Fruit fly (Drosophila melanogaster): ENCODE measurements around the gene PIP4K.

DNA sequence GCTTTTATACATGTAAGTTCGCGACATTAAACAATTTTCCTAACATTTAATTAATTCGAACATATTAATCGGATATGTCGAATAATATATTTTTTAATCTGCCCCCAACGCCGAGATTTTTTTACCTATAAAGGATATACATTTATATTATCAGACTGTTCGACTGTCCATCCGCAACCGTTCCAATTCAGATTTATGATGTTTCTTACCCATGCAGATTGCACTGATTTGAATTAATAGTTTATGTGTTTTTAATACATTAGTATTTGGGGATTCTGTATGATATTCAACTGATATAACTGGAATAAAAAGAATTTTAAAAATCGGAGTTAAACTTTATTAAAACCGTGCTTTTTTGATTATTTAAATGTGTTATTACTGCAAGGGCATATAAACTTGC lies 28.5 kb upstream of the PIP4K start:
- no peak for TF ChIP-seq Myc (optimal IDR thresholded peaks at IDR 0.05)
- TF ChIP-seq dsf (GFP tag; optimal IDR thresholded peaks at IDR 0.05; ENCODE audit: borderline replicate concordance) = no peak
- TF ChIP-seq psq (GFP tag; optimal IDR thresholded peaks at IDR 0.05) = no peak
- TF ChIP-seq Hnf4 (GFP tag; optimal IDR thresholded peaks at IDR 0.05) = no peak
- no peak for TF ChIP-seq usp (GFP tag; optimal IDR thresholded peaks at IDR 0.05)
- no peak for TF ChIP-seq foxo (GFP tag; optimal IDR thresholded peaks at IDR 0.05)
- no peak for TF ChIP-seq Sp1 (GFP tag; optimal IDR thresholded peaks at IDR 0.05)
- no peak for TF ChIP-seq N (GFP tag; optimal IDR thresholded peaks at IDR 0.05)
- TF ChIP-seq HLH106 (tag; optimal IDR thresholded peaks at IDR 0.05) = no peak
- TF ChIP-seq CG9705 (GFP tag; optimal IDR thresholded peaks at IDR 0.05) = no peak
